Fruit fly (Drosophila melanogaster) whole organism, embryonic: ENCODE data around the gene Ing5.

ENCODE experiments used
- CG1529 ChIP-seq: fragments of 200-800 bp; sonication (Bioruptor generic); optimal IDR thresholded peaks from 3 replicates; lab custom pipeline; 2018; ENCODE audit warnings: missing biosample characterization, missing genetic modification characterization
- cato ChIP-seq: fragments of 200-800 bp; sonication (Bioruptor generic); optimal IDR thresholded peaks from 2 replicates; lab custom pipeline; 2016; ENCODE audit warnings: missing biosample characterization, missing genetic modification characterization, borderline replicate concordance
- ems ChIP-seq: fragments of 200-800 bp; sonication (Bioruptor generic); optimal IDR thresholded peaks from 3 replicates; lab custom pipeline; 2016; ENCODE audit warnings: missing biosample characterization, missing genetic modification characterization
- salm ChIP-seq: fragments of 200-800 bp; sonication (Bioruptor generic); optimal IDR thresholded peaks from 2 replicates; lab custom pipeline; 2018; ENCODE audit warnings: missing biosample characterization, mild to moderate bottlenecking, missing genetic modification characterization

DNA sequence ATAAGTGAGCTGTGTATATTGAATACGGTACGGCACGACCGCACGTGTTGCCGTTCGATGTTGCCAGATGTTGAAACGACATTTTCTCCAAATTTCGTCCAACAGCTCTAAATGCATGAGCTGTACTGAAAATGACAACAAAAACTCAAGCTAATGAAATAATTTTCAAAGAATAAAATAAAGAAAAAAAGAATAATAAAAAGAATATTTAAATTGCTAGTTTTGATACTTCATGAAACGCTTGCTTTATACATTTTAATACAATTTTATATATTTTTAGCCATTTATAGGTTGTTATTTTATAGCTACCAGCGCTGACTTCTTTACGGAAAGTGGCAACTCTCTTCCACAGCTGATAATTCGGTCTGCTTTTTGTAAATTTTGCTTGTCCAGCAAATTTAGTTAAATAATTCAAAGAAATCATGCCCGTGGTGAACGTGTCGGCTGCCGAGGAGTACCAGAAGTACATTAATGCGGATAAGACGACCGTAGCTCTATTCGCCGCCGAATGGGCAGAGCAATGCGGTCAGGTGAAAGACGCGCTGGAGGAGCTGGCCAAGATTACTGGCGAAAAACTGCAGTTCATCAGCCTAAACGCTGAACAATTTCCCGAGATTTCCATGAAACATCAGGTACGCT is 20.9 kb downstream of the Ing5 start, which contains the start of the genes Nnp-1 and Grx3:
- TF ChIP-seq CG1529 (GFP tag; lab: Kevin White, UChicago), result no peak
- TF ChIP-seq ems, result no peak
- TF ChIP-seq cato (GFP tag; lab: Kevin White, UChicago), result no peak
- no peak for TF ChIP-seq salm (tag; lab: Kevin White, UChicago)
